Fruit fly (Drosophila melanogaster): Measurements from ENCODE around the gene CG14712.
A peak's percentile ranks its signal among the peaks of the same experiment; 100 is the strongest.

CG14712 gene

dm6 chr3R:11650105-11651039 is 21.8 kb downstream of the CG14712 start, which contains the start of the genes Csk and Elp1 (continued):
- TF ChIP-seq nerfin-1 (tag; optimal IDR thresholded peaks at IDR 0.05): peak; percentile 68
- TF ChIP-seq CG6765 (GFP tag; optimal IDR thresholded peaks at IDR 0.05): no peak
- TF ChIP-seq aop (GFP tag; IDR thresholded peaks at IDR 0.05): no peak
- no peak for TF ChIP-seq hb (GFP tag; IDR thresholded peaks at IDR 0.05; ENCODE audit: partially characterized antibody)
- peak; percentile 64 for TF ChIP-seq CG2678 (tag; optimal IDR thresholded peaks at IDR 0.05)
- TF ChIP-seq CG12942 (GFP tag; optimal IDR thresholded peaks at IDR 0.05): peak; percentile 56
- peak; percentile 54 for TF ChIP-seq CG1603 (tag; optimal IDR thresholded peaks at IDR 0.05)
- no peak for TF ChIP-seq ERR (GFP tag; optimal IDR thresholded peaks at IDR 0.05)
- TF ChIP-seq bab2 (GFP tag; optimal IDR thresholded peaks at IDR 0.05): peak; percentile 22
- peak; percentile 57 for TF ChIP-seq Chrac-16 (GFP tag; optimal IDR thresholded peaks at IDR 0.05)
- TF ChIP-seq sim (GFP tag; IDR thresholded peaks at IDR 0.05): no peak
- TF ChIP-seq hbn (GFP tag; IDR thresholded peaks at IDR 0.05; ENCODE audit: partially characterized antibody): no peak
- no peak for TF ChIP-seq CG42726 (GFP tag; IDR thresholded peaks at IDR 0.05; ENCODE audit: partially characterized antibody)
- peak; percentile 57 for TF ChIP-seq NfI (GFP tag; optimal IDR thresholded peaks at IDR 0.05)
- TF ChIP-seq Dfd (GFP tag; optimal IDR thresholded peaks at IDR 0.05): no peak
- no peak for TF ChIP-seq btn (GFP tag; optimal IDR thresholded peaks at IDR 0.05)
- peak; percentile 53 for TF ChIP-seq CG1233 (GFP tag; optimal IDR thresholded peaks at IDR 0.05)
- TF ChIP-seq jing (GFP tag; optimal IDR thresholded peaks at IDR 0.05): no peak
- TF ChIP-seq tio (GFP tag; optimal IDR thresholded peaks at IDR 0.05): no peak
- peak; percentile 45 for TF ChIP-seq CG17359 (tag; optimal IDR thresholded peaks at IDR 0.05)
- TF ChIP-seq CG4854 (GFP tag; optimal IDR thresholded peaks at IDR 0.05): peak; percentile 16
- no peak for TF ChIP-seq CG8359 (GFP tag; optimal IDR thresholded peaks at IDR 0.05; ENCODE audit: borderline replicate concordance)
- peak; percentile 74 for TF ChIP-seq CG4424 (GFP tag; optimal IDR thresholded peaks at IDR 0.05)
- TF ChIP-seq CG8281 (tag; optimal IDR thresholded peaks at IDR 0.05): peak; percentile 5
- TF ChIP-seq fd96Cb (tag; optimal IDR thresholded peaks at IDR 0.05): peak; percentile 7
- TF ChIP-seq CG32772 (GFP tag; IDR thresholded peaks at IDR 0.05): no peak
- no peak for TF ChIP-seq Dip2 (GFP tag; IDR thresholded peaks at IDR 0.05)
- peak; percentile 45 for TF ChIP-seq Ptx1 (GFP tag; IDR thresholded peaks at IDR 0.05)
- peak; percentile 40 for TF ChIP-seq CG33213 (GFP tag; optimal IDR thresholded peaks at IDR 0.05)
- TF ChIP-seq nmo (GFP tag; optimal IDR thresholded peaks at IDR 0.05): peak; percentile 86
- TF ChIP-seq CG1647 (GFP tag; optimal IDR thresholded peaks at IDR 0.05): peak; percentile 36
- TF ChIP-seq Mad (GFP tag; optimal IDR thresholded peaks at IDR 0.05): peak; percentile 41
- TF ChIP-seq GATAe (GFP tag; conservative IDR thresholded peaks at IDR 0.05): no peak
- no peak for TF ChIP-seq CG18011 (GFP tag; optimal IDR thresholded peaks at IDR 0.05)
- no peak for TF ChIP-seq wor (GFP tag; IDR thresholded peaks at IDR 0.05)
- TF ChIP-seq CG7372 (GFP tag; IDR thresholded peaks at IDR 0.05): 0 out of 2 replicates have a peak, but pooled peaks have one; percentile 39
- peak; percentile 52 for TF ChIP-seq CG10147 (GFP tag; optimal IDR thresholded peaks at IDR 0.05)
- no peak for TF ChIP-seq Hand (GFP tag; optimal IDR thresholded peaks at IDR 0.05)
- TF ChIP-seq CG16779 (GFP tag; IDR thresholded peaks at IDR 0.05): no peak
- TF ChIP-seq ewg (GFP tag; optimal IDR thresholded peaks at IDR 0.05): peak; percentile 73
- TF ChIP-seq E2f1 (GFP tag; IDR thresholded peaks at IDR 0.05): no peak
- no peak for TF ChIP-seq CG14965 (GFP tag; optimal IDR thresholded peaks at IDR 0.05; ENCODE audit: borderline replicate concordance)
- peak; percentile 69 for TF ChIP-seq Lhr (GFP tag; optimal IDR thresholded peaks at IDR 0.05)
- peak; percentile 42 for TF ChIP-seq CG9215 (GFP tag; IDR thresholded peaks at IDR 0.05)
- TF ChIP-seq bigmax (GFP tag; optimal IDR thresholded peaks at IDR 0.05): no peak
- TF ChIP-seq crol (GFP tag; IDR thresholded peaks at IDR 0.05): no peak
- TF ChIP-seq Side (GFP tag; optimal IDR thresholded peaks at IDR 0.05): no peak
- peak; percentile 45 for TF ChIP-seq CG17385 (GFP tag; optimal IDR thresholded peaks at IDR 0.05)

Measured in whole organism, embryonic.